Worm (Caenorhabditis elegans) whole organism, mixed stage, embryonic: ENCODE results near the gene zyg-12.
A peak's percentile ranks its signal among the peaks of the same experiment; 100 is the strongest.

Experiments
- M03D4.4 ChIP-seq: sonication (generic microtip); optimal IDR thresholded peaks from 2 replicates; lab custom pipeline; 2017; ENCODE audit warnings: mild to moderate bottlenecking, missing genetic modification characterization, missing compliant biosample characterization
- bed-3 ChIP-seq: fragments of 200-800 bp; sonication (Bioruptor generic); optimal IDR thresholded peaks from 3 replicates; lab custom pipeline; 2018; ENCODE audit warnings: mild to moderate bottlenecking, missing genetic modification characterization, moderate library complexity, missing compliant biosample characterization
- blmp-1 ChIP-seq: fragments of 150-350 bp; optimal IDR thresholded peaks from 2 replicates; lab custom pipeline; 2014; ENCODE audit warnings: missing biosample characterization, missing genetic modification characterization
- ceh-39 ChIP-seq: fragments of 150-350 bp; optimal IDR thresholded peaks from 2 replicates; lab custom pipeline; 2014; ENCODE audit warnings: missing biosample characterization, missing genetic modification characterization
- ceh-43 ChIP-seq: fragments of 200-800 bp; sonication (Bioruptor generic); optimal IDR thresholded peaks from 2 replicates; lab custom pipeline; 2018; ENCODE audit warnings: mild to moderate bottlenecking, missing genetic modification characterization, moderate library complexity, missing compliant biosample characterization
- ceh-83 ChIP-seq: fragments of 200-800 bp; sonication (Bioruptor generic); optimal IDR thresholded peaks from 2 replicates; lab custom pipeline; 2018; ENCODE audit warnings: mild to moderate bottlenecking, missing genetic modification characterization, missing compliant biosample characterization
- cnd-1 ChIP-seq: fragments of 200-800 bp; sonication (Bioruptor generic); optimal IDR thresholded peaks from 2 replicates; lab custom pipeline; 2018; ENCODE audit warnings: mild to moderate bottlenecking, missing genetic modification characterization, missing compliant biosample characterization
- drap-1 ChIP-seq: fragments of 200-800 bp; sonication (Bioruptor generic); optimal IDR thresholded peaks from 3 replicates; lab custom pipeline; 2018; ENCODE audit warnings: mild to moderate bottlenecking, missing genetic modification characterization, missing compliant biosample characterization
- elt-1 ChIP-seq: sonication (generic microtip); optimal IDR thresholded peaks from 2 replicates; lab custom pipeline; 2017; ENCODE audit warnings: missing genetic modification characterization, mild to moderate bottlenecking, missing compliant biosample characterization, antibody characterized with exemption, moderate library complexity, borderline replicate concordance; ENCODE audit not compliant: insufficient read depth
- elt-3 ChIP-seq: fragments of 150-350 bp; optimal IDR thresholded peaks from 2 replicates; lab custom pipeline; 2014; ENCODE audit warnings: missing biosample characterization, missing genetic modification characterization
- ham-2 ChIP-seq: fragments of 200-800 bp; sonication (Bioruptor generic); optimal IDR thresholded peaks from 2 replicates; lab custom pipeline; 2018; ENCODE audit warnings: mild to moderate bottlenecking, missing genetic modification characterization, missing compliant biosample characterization
- hlh-1 ChIP-seq: fragments of 150-350 bp; optimal IDR thresholded peaks from 2 replicates; lab custom pipeline; 2014; ENCODE audit warnings: missing biosample characterization, missing genetic modification reagents, missing genetic modification characterization
- lin-32 ChIP-seq: fragments of 200-800 bp; sonication (Bioruptor generic); optimal IDR thresholded peaks from 2 replicates; lab custom pipeline; 2018; ENCODE audit warnings: mild to moderate bottlenecking, missing genetic modification characterization, missing compliant biosample characterization
- lsy-2 ChIP-seq: fragments of 150-350 bp; optimal IDR thresholded peaks from 2 replicates; lab custom pipeline; 2014; ENCODE audit warnings: missing biosample characterization, missing genetic modification characterization
- mab-5 ChIP-seq: fragments of 150-350 bp; optimal IDR thresholded peaks from 2 replicates; lab custom pipeline; 2014; ENCODE audit warnings: missing biosample characterization, missing genetic modification characterization
- mep-1 ChIP-seq: fragments of 150-350 bp; optimal IDR thresholded peaks from 2 replicates; lab custom pipeline; 2017; ENCODE audit warnings: missing biosample characterization, missing genetic modification reagents, missing genetic modification characterization, inconsistent platforms
- mls-2 ChIP-seq: sonication (generic microtip); optimal IDR thresholded peaks from 2 replicates; lab custom pipeline; 2016; ENCODE audit warnings: mild to moderate bottlenecking, missing genetic modification characterization, moderate library complexity, missing compliant biosample characterization
- nhr-12 ChIP-seq: fragments of 150-350 bp; optimal IDR thresholded peaks from 2 replicates; lab custom pipeline; 2014; ENCODE audit warnings: missing biosample characterization, missing genetic modification characterization
- nhr-2 ChIP-seq: fragments of 150-350 bp; optimal IDR thresholded peaks from 2 replicates; lab custom pipeline; 2014; ENCODE audit warnings: missing biosample characterization, missing genetic modification characterization
- nhr-237 ChIP-seq: fragments of 150-350 bp; optimal IDR thresholded peaks from 2 replicates; lab custom pipeline; 2014; ENCODE audit warnings: missing biosample characterization, missing genetic modification characterization
- nhr-28 ChIP-seq: fragments of 150-350 bp; optimal IDR thresholded peaks from 2 replicates; lab custom pipeline; 2014; ENCODE audit warnings: missing biosample characterization, missing genetic modification characterization
- nhr-76 ChIP-seq: sonication (generic microtip); optimal IDR thresholded peaks from 2 replicates; lab custom pipeline; 2017; ENCODE audit warnings: missing biosample characterization, missing genetic modification characterization
- sem-2 ChIP-seq: fragments of 200-800 bp; sonication (Bioruptor generic); optimal IDR thresholded peaks from 2 replicates; lab custom pipeline; 2018; ENCODE audit warnings: mild to moderate bottlenecking, missing genetic modification characterization, missing compliant biosample characterization
- snpc-4 ChIP-seq: fragments of 150-350 bp; optimal IDR thresholded peaks from 2 replicates; lab custom pipeline; 2014; ENCODE audit warnings: missing biosample characterization, missing genetic modification characterization
- sptf-1 ChIP-seq: sonication (generic microtip); optimal IDR thresholded peaks from 2 replicates; lab custom pipeline; 2017; ENCODE audit warnings: mild to moderate bottlenecking, missing genetic modification characterization, moderate library complexity, missing compliant biosample characterization
- tbx-8 ChIP-seq: fragments of 200-800 bp; sonication (Bioruptor generic); optimal IDR thresholded peaks from 2 replicates; lab custom pipeline; 2018; ENCODE audit warnings: mild to moderate bottlenecking, missing genetic modification characterization, moderate library complexity, missing compliant biosample characterization
- unc-120 ChIP-seq: sonication (generic microtip); optimal IDR thresholded peaks from 2 replicates; lab custom pipeline; 2017; ENCODE audit warnings: missing genetic modification characterization, missing compliant biosample characterization; ENCODE audit not compliant: poor library complexity, severe bottlenecking
- unc-62 ChIP-seq: fragments of 150-350 bp; optimal IDR thresholded peaks from 2 replicates; lab custom pipeline; 2014; ENCODE audit warnings: missing biosample characterization, missing genetic modification reagents, missing genetic modification characterization
- zip-8 ChIP-seq: fragments of 150-350 bp; optimal IDR thresholded peaks from 2 replicates; lab custom pipeline; 2014; ENCODE audit warnings: missing biosample characterization, missing genetic modification characterization
- ztf-11 ChIP-seq: fragments of 150-350 bp; optimal IDR thresholded peaks from 2 replicates; lab custom pipeline; 2014; ENCODE audit warnings: missing biosample characterization, missing genetic modification characterization

The zyg-12 gene

DNA sequence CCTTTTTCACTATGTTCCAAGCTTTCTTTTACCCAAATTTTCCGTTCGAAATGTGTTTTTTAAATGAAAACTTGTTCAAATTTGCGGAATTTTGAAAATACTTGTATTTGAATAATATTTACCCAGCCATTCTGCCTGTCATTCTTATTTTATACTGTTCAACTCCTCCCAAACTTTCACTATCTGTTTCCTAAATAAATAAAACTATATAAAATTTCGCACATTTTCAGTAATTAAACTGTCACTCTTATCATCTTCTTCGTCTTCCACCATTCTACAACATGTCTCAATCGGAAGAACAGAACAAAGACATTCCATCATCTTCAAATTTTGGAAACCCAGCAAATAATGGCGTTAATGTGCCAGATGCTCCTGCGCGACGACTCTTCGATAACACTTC lies 44.9 kb upstream of the zyg-12 start, which contains the start of gene btbd-10:
btbd-10 (plus strand) TSS at position 231 of the 400 bp plus-strand sequence.
- no peak for TF ChIP-seq mls-2 (tag; lab: Kevin White, UChicago)

DNA sequence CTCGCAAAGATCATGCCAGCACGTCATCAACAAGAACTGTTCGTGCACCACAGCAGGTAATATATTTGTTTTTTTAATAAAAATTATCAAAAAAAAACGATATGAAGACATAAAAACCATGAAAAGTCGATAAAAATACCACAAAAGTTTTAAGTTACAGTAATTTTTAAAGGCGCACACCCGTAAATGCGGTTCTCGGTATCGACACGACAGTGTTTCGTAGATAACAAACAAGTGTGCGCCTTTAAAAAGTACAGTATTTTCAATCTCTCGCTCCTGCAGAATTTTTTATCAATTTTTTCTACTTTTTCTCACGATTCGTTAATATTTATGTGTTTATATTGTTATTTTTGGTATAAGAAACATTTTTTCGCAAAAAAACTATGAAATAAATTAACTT lies 44.4 kb upstream of the zyg-12 start:
- TF ChIP-seq nhr-237 (tag; lab: Kevin White, UChicago) (no peak), M03D4.4 (tag; lab: Kevin White, UChicago) (no peak), snpc-4 (tag; lab: Kevin White, UChicago) (no peak), sptf-1 (tag; lab: Kevin White, UChicago) (no peak), mep-1 (tag; lab: Kevin White, UChicago) (no peak), zip-8 (tag; lab: Kevin White, UChicago) (no peak), elt-1 (no peak), ham-2 (no peak), ceh-83 (GFP tag; lab: Kevin White, UChicago) (no peak), nhr-12 (tag; lab: Kevin White, UChicago) (no peak), cnd-1 (no peak), ztf-11 (tag; lab: Kevin White, UChicago) (no peak)

ce11 chrII:4905883-4906282 lies 43.8 kb upstream of the zyg-12 start:
- TF ChIP-seq elt-3, result no peak
- no peak for TF ChIP-seq ceh-39
- TF ChIP-seq ham-2, result no peak
- TF ChIP-seq ztf-11 (tag; lab: Kevin White, UChicago), result no peak
- no peak for TF ChIP-seq sem-2 (GFP tag; lab: Kevin White, UChicago)
- no peak for TF ChIP-seq ceh-83 (GFP tag; lab: Kevin White, UChicago)
- TF ChIP-seq mab-5 (tag; lab: Kevin White, UChicago), result no peak
- no peak for TF ChIP-seq snpc-4 (tag; lab: Kevin White, UChicago)
- no peak for TF ChIP-seq nhr-28 (tag; lab: Kevin White, UChicago)
- TF ChIP-seq, all 35 proteins: peak for 0

DNA sequence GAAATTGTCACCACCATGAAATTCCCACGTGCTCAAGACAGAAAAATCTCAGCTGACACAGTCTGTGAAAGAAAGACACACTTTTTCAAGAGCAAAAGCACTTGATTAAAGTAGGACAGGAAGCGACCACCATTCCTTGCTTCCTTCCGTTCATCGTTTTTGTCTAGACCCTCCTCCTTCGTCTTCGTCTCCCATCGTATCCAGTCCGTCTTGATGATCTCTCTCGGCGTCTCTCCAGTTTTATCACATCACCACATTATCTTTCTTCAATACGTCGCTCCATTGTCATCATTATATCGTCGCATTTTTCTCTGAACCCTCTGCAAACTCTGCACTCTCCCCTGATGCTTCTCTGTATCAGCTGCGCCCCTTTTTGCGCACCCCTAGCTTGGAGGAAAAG lies 41.5 kb upstream of the zyg-12 start:
- peak; percentile 30 for TF ChIP-seq hlh-1 (tag; lab: Kevin White, UChicago)
- TF ChIP-seq nhr-2 (tag; lab: Kevin White, UChicago), result no peak
- peak; percentile 40 for TF ChIP-seq ham-2
- TF ChIP-seq mep-1 (tag; lab: Kevin White, UChicago), result no peak
- no peak for TF ChIP-seq ztf-11 (tag; lab: Kevin White, UChicago)
- TF ChIP-seq unc-62 (GFP tag; lab: Kevin White, UChicago), result peak; percentile 76
- peak; percentile 38 for TF ChIP-seq unc-120

ce11 chrII:4914214-4914613 lies 35.5 kb upstream of the zyg-12 start, which contains the start of gene R05F9.11:
Gene R05F9.11, minus strand, starts transcription at chrII:4914218.
- TF ChIP-seq tbx-8 (GFP tag; lab: Kevin White, UChicago), result no peak
- no peak for TF ChIP-seq zip-8 (tag; lab: Kevin White, UChicago)
- TF ChIP-seq lin-32, result no peak
- no peak for TF ChIP-seq bed-3 (GFP tag; lab: Kevin White, UChicago)
- no peak for TF ChIP-seq ceh-43 (GFP tag; lab: Kevin White, UChicago)
- TF ChIP-seq mep-1 (tag; lab: Kevin White, UChicago), result no peak
- no peak for TF ChIP-seq ceh-39
- no peak for TF ChIP-seq sptf-1 (tag; lab: Kevin White, UChicago)
- TF ChIP-seq nhr-76 (tag; lab: Kevin White, UChicago), result no peak
- no peak for TF ChIP-seq mab-5 (tag; lab: Kevin White, UChicago)
- TF ChIP-seq mls-2 (tag; lab: Kevin White, UChicago), result no peak
- no peak for TF ChIP-seq nhr-12 (tag; lab: Kevin White, UChicago)
- TF ChIP-seq ham-2, result no peak
- no peak for TF ChIP-seq snpc-4 (tag; lab: Kevin White, UChicago)
- TF ChIP-seq hlh-1 (tag; lab: Kevin White, UChicago), result no peak

ce11 chrII:4915572-4915971 lies 34.1 kb upstream of the zyg-12 start:
- TF ChIP-seq blmp-1 (no peak), drap-1 (GFP tag; lab: Kevin White, UChicago) (no peak), zip-8 (tag; lab: Kevin White, UChicago) (no peak), lsy-2 (tag; lab: Kevin White, UChicago) (no peak), snpc-4 (tag; lab: Kevin White, UChicago) (no peak), bed-3 (GFP tag; lab: Kevin White, UChicago) (no peak), elt-3 (no peak)
